Worm (Caenorhabditis elegans) whole organism, L2 larva: ENCODE data around the gene fkb-1.

Source experiments
- aly-2 ChIP-seq: fragments of 150-350 bp; optimal IDR thresholded peaks from 2 replicates; lab custom pipeline; 2014; ENCODE audit warnings: missing biosample characterization, missing genetic modification characterization
- ceh-82 ChIP-seq: fragments of 150-350 bp; optimal IDR thresholded peaks from 2 replicates; lab custom pipeline; 2014; ENCODE audit warnings: missing biosample characterization, missing genetic modification characterization
- mbf-1 ChIP-seq: sonication (generic microtip); optimal IDR thresholded peaks from 2 replicates; lab custom pipeline; 2017; ENCODE audit warnings: missing biosample characterization, missing genetic modification characterization
- mdl-1 ChIP-seq, 2 experiments: fragments of 150-350 bp in 1 of 2; sonication (generic microtip) in 1 of 2; optimal IDR thresholded peaks; 2 replicates each; lab custom pipeline; 2017; ENCODE audit warnings: missing biosample characterization in 2 of 2, missing genetic modification characterization in 2 of 2
- nhr-23 ChIP-seq: fragments of 150-350 bp; optimal IDR thresholded peaks from 2 replicates; lab custom pipeline; 2014; ENCODE audit warnings: missing biosample characterization, missing genetic modification reagents, missing genetic modification characterization
- unc-62 ChIP-seq: fragments of 150-350 bp; optimal IDR thresholded peaks from 2 replicates; lab custom pipeline; 2014; ENCODE audit warnings: missing biosample characterization, missing genetic modification reagents, missing genetic modification characterization
- zag-1 ChIP-seq: fragments of 150-350 bp; optimal IDR thresholded peaks from 2 replicates; lab custom pipeline; 2014; ENCODE audit warnings: missing biosample characterization, missing genetic modification characterization

DNA sequence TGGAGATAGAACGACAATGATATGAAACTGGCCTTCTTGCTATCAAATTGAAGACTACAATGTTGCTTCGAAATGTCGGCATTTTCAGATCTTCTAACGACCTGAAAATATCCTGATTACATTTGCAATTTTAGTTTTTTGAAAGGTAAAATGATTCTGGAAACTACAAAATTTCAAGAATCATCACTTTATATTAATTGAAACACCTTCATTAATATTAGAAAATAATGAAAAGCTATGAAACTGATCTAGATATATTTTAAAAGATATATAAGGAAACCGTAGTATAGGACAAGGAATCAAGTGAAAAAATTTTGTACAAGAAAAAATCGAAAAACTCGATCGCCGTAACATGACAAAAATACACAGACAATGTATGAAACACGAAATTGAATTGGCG, 24.5 kb upstream of the fkb-1 start, which contains the start of gene ndx-9:
- TF ChIP-seq unc-62 (no peak), mbf-1 (tag; lab: Kevin White, UChicago) (no peak), zag-1 (no peak), ceh-82 (tag; lab: Kevin White, UChicago) (no peak), mdl-1 (tag; optimal IDR thresholded peaks at IDR 0.05; lab: Kevin White, UChicago) (no peak), aly-2 (no peak), nhr-23 (tag; lab: Kevin White, UChicago) (no peak)
